Fruit fly (Drosophila melanogaster) whole organism, embryonic: ENCODE data around the gene CG13896.

Experiments
- Adf1 ChIP-seq: fragments of 200-800 bp; sonication (Bioruptor generic); IDR thresholded peaks from 2 replicates; pipeline ENCODE4 v1.3.6; 2022; ENCODE audit warnings: missing biosample characterization, missing genetic modification characterization
- Atf-2 ChIP-seq: fragments of 200-800 bp; sonication (Bioruptor generic); optimal IDR thresholded peaks from 2 replicates; lab custom pipeline; 2016; ENCODE audit warnings: missing biosample characterization, missing genetic modification characterization
- CG12659 ChIP-seq: fragments of 200-800 bp; sonication (Bioruptor generic); optimal IDR thresholded peaks from 3 replicates; lab custom pipeline; 2017; ENCODE audit warnings: mild to moderate bottlenecking, missing biosample characterization, missing genetic modification reagents, missing genetic modification characterization
- CG12744 ChIP-seq: fragments of 200-800 bp; sonication (Bioruptor generic); optimal IDR thresholded peaks from 2 replicates; lab custom pipeline; 2016; ENCODE audit warnings: missing biosample characterization, missing genetic modification characterization
- CG13296 ChIP-seq: fragments of 200-800 bp; sonication (Bioruptor generic); optimal IDR thresholded peaks from 3 replicates; lab custom pipeline; 2018; ENCODE audit warnings: missing biosample characterization, mild to moderate bottlenecking, missing genetic modification characterization
- CG15514 ChIP-seq: fragments of 200-800 bp; sonication (Bioruptor generic); optimal IDR thresholded peaks from 3 replicates; lab custom pipeline; 2017; ENCODE audit warnings: missing biosample characterization, missing genetic modification characterization, mild to moderate bottlenecking, moderate library complexity, missing genetic modification reagents
- CG2129 ChIP-seq: fragments of 200-800 bp; sonication (Bioruptor generic); IDR thresholded peaks from 2 replicates; pipeline ENCODE4 v1.3.6; 2022; ENCODE audit warnings: missing biosample characterization, missing genetic modification characterization; ENCODE audit not compliant: partially characterized antibody
- CG2875 ChIP-seq: fragments of 200-800 bp; sonication (Bioruptor generic); optimal IDR thresholded peaks from 2 replicates; lab custom pipeline; 2017; ENCODE audit warnings: missing biosample characterization, mild to moderate bottlenecking, missing genetic modification characterization, missing genetic modification reagents
- CG4282 ChIP-seq: fragments of 200-800 bp; sonication (Bioruptor generic); optimal IDR thresholded peaks from 2 replicates; lab custom pipeline; 2016; ENCODE audit warnings: missing biosample characterization, missing genetic modification characterization
- CG4328 ChIP-seq: fragments of 200-800 bp; sonication (Bioruptor generic); optimal IDR thresholded peaks from 3 replicates; lab custom pipeline; 2017; ENCODE audit warnings: missing biosample characterization, missing genetic modification reagents, missing genetic modification characterization
- CG4707 ChIP-seq: fragments of 200-800 bp; sonication (Bioruptor generic); optimal IDR thresholded peaks from 2 replicates; lab custom pipeline; 2018; ENCODE audit warnings: missing biosample characterization, mild to moderate bottlenecking, missing genetic modification characterization, moderate library complexity
- CG4854 ChIP-seq: fragments of 200-800 bp; sonication (Bioruptor generic); optimal IDR thresholded peaks from 2 replicates; lab custom pipeline; 2016; ENCODE audit warnings: missing biosample characterization, missing genetic modification characterization, inconsistent platforms
- CG5953 ChIP-seq: fragments of 200-800 bp; sonication (Bioruptor generic); IDR thresholded peaks from 2 replicates; pipeline ENCODE4 v1.3.6; 2022; ENCODE audit warnings: missing biosample characterization, missing genetic modification characterization
- CG7357 ChIP-seq: fragments of 200-800 bp; sonication (Bioruptor generic); IDR thresholded peaks from 3 replicates; pipeline ENCODE4 v1.3.6; 2022; ENCODE audit warnings: missing biosample characterization, missing genetic modification characterization
- CG7372 ChIP-seq: fragments of 200-800 bp; sonication (Bioruptor generic); IDR thresholded peaks from 2 replicates; pipeline ENCODE4 v1.3.6; 2022; ENCODE audit warnings: missing biosample characterization, missing genetic modification characterization
- CG7745 ChIP-seq: fragments of 200-800 bp; sonication (Bioruptor generic); optimal IDR thresholded peaks from 2 replicates; lab custom pipeline; 2018; ENCODE audit warnings: missing biosample characterization, mild to moderate bottlenecking, missing genetic modification characterization, moderate library complexity
- Dbx ChIP-seq: fragments of 200-800 bp; sonication (Bioruptor generic); IDR thresholded peaks from 3 replicates; pipeline ENCODE4 v1.3.6; 2022; ENCODE audit warnings: missing biosample characterization, missing genetic modification characterization
- Doc3 ChIP-seq: fragments of 200-800 bp; sonication (Bioruptor generic); IDR thresholded peaks from 3 replicates; pipeline ENCODE4 v1.3.6; 2022; ENCODE audit warnings: missing biosample characterization, missing genetic modification characterization; ENCODE audit not compliant: partially characterized antibody
- H2.0 ChIP-seq: fragments of 200-800 bp; sonication (Bioruptor generic); IDR thresholded peaks from 2 replicates; pipeline ENCODE4 v1.3.6; 2022; ENCODE audit warnings: missing biosample characterization, missing genetic modification characterization
- HLH3B ChIP-seq: fragments of 200-800 bp; sonication (Bioruptor generic); IDR thresholded peaks from 2 replicates; pipeline ENCODE4 v1.3.6; 2022; ENCODE audit warnings: missing biosample characterization, missing genetic modification characterization
- Hand ChIP-seq: fragments of 200-800 bp; sonication (Bioruptor generic); optimal IDR thresholded peaks from 2 replicates; lab custom pipeline; 2017; ENCODE audit warnings: mild to moderate bottlenecking, missing biosample characterization, missing genetic modification reagents, missing genetic modification characterization
- Hmx ChIP-seq: fragments of 200-800 bp; sonication (Bioruptor generic); optimal IDR thresholded peaks from 2 replicates; lab custom pipeline; 2016; ENCODE audit warnings: missing biosample characterization, missing genetic modification characterization
- Jarid2 ChIP-seq: fragments of 200-800 bp; sonication (Bioruptor generic); optimal IDR thresholded peaks from 3 replicates; lab custom pipeline; 2017; ENCODE audit warnings: mild to moderate bottlenecking, missing biosample characterization, missing genetic modification reagents, missing genetic modification characterization
- Mad ChIP-seq: fragments of 200-800 bp; sonication (Bioruptor generic); optimal IDR thresholded peaks from 2 replicates; lab custom pipeline; 2016; ENCODE audit warnings: missing biosample characterization, missing genetic modification characterization
- NC2α ChIP-seq: fragments of 200-800 bp; sonication (Bioruptor generic); optimal IDR thresholded peaks from 2 replicates; lab custom pipeline; 2016; ENCODE audit warnings: missing biosample characterization, missing genetic modification characterization
- Rfx ChIP-seq: fragments of 200-800 bp; sonication (Bioruptor generic); IDR thresholded peaks from 2 replicates; pipeline ENCODE4 v1.3.6; 2022; ENCODE audit warnings: missing biosample characterization, missing genetic modification characterization
- Taf1 ChIP-seq: fragments of 200-800 bp; sonication (Bioruptor generic); IDR thresholded peaks from 2 replicates; pipeline ENCODE4 v1.3.6; 2022; ENCODE audit warnings: missing biosample characterization, missing genetic modification characterization
- chif ChIP-seq, 2 experiments: fragments of 200-800 bp; sonication (Bioruptor generic); optimal IDR thresholded peaks; 3 replicates each; lab custom pipeline; 2016; ENCODE audit warnings: missing biosample characterization in 2 of 2, missing genetic modification characterization in 2 of 2
- chinmo ChIP-seq: fragments of 200-800 bp; sonication (Bioruptor generic); IDR thresholded peaks from 4 replicates; pipeline ENCODE4 v1.3.6; 2022; ENCODE audit warnings: missing biosample characterization, missing genetic modification characterization; ENCODE audit not compliant: partially characterized antibody
- ci ChIP-seq: fragments of 200-800 bp; sonication (Bioruptor generic); IDR thresholded peaks from 3 replicates; pipeline ENCODE4 v1.3.6; 2022; ENCODE audit warnings: missing biosample characterization, missing genetic modification characterization
- corto ChIP-seq: fragments of 200-800 bp; sonication (Bioruptor generic); optimal IDR thresholded peaks from 2 replicates; lab custom pipeline; 2016; ENCODE audit warnings: missing biosample characterization, mild to moderate bottlenecking, missing genetic modification characterization, moderate library complexity
- da ChIP-seq: fragments of 200-800 bp; sonication (Bioruptor generic); optimal IDR thresholded peaks from 2 replicates; lab custom pipeline; 2016; ENCODE audit warnings: missing biosample characterization, missing genetic modification characterization
- dm ChIP-seq: fragments of 200-800 bp; sonication (Bioruptor generic); optimal IDR thresholded peaks from 3 replicates; lab custom pipeline; 2016; ENCODE audit warnings: missing biosample characterization, missing genetic modification characterization
- dpn ChIP-seq, 2 experiments: fragments of 200-800 bp; sonication (Bioruptor generic); optimal IDR thresholded peaks; 3 replicates each; lab custom pipeline; 2016; ENCODE audit warnings: missing biosample characterization in 2 of 2, missing genetic modification characterization in 2 of 2
- esg ChIP-seq: fragments of 200-800 bp; sonication (Bioruptor generic); conservative IDR thresholded peaks from 2 replicates; pipeline ENCODE4 v1.3.6; 2022; ENCODE audit warnings: missing biosample characterization, missing genetic modification characterization
- fru ChIP-seq: fragments of >200 bp; optimal IDR thresholded peaks from 2 replicates; lab custom pipeline; 2017
- gcm ChIP-seq: fragments of 200-800 bp; sonication (Bioruptor generic); optimal IDR thresholded peaks from 2 replicates; lab custom pipeline; 2019; ENCODE audit warnings: missing biosample characterization, mild to moderate bottlenecking, missing genetic modification characterization, moderate library complexity
- gcm2 ChIP-seq: fragments of 200-800 bp; sonication (Bioruptor generic); optimal IDR thresholded peaks from 2 replicates; lab custom pipeline; 2016; ENCODE audit warnings: missing biosample characterization, missing genetic modification characterization
- gem ChIP-seq: fragments of 200-800 bp; sonication (Bioruptor generic); optimal IDR thresholded peaks from 2 replicates; lab custom pipeline; 2019; ENCODE audit warnings: missing biosample characterization, mild to moderate bottlenecking, missing genetic modification characterization, moderate library complexity
- grau ChIP-seq: fragments of 200-800 bp; optimal IDR thresholded peaks from 3 replicates; lab custom pipeline; 2019; ENCODE audit warnings: missing biosample characterization, mild to moderate bottlenecking, missing genetic modification characterization, moderate library complexity
- grn ChIP-seq: fragments of 200-800 bp; sonication (Bioruptor generic); optimal IDR thresholded peaks from 3 replicates; lab custom pipeline; 2017; ENCODE audit warnings: missing biosample characterization, missing genetic modification characterization
- her ChIP-seq: fragments of 200-800 bp; sonication (Bioruptor generic); optimal IDR thresholded peaks from 2 replicates; lab custom pipeline; 2016; ENCODE audit warnings: missing biosample characterization, missing genetic modification characterization
- lola ChIP-seq, 3 experiments: fragments of >200 bp in 2 of 3; fragments of 200-800 bp in 1 of 3; sonication (Bioruptor generic) in 1 of 3; optimal IDR thresholded peaks; 2 replicates each; lab custom pipeline; 2017 to 2019; ENCODE audit warnings: missing biosample characterization in 3 of 3, missing genetic modification characterization in 3 of 3, mild to moderate bottlenecking in 1 of 3, moderate library complexity in 1 of 3
- mirr ChIP-seq: fragments of 200-800 bp; sonication (Bioruptor generic); optimal IDR thresholded peaks from 3 replicates; lab custom pipeline; 2018; ENCODE audit warnings: missing biosample characterization, mild to moderate bottlenecking, missing genetic modification characterization
- row ChIP-seq: fragments of 200-800 bp; sonication (Bioruptor generic); IDR thresholded peaks from 3 replicates; pipeline ENCODE4 v1.3.6; 2022; ENCODE audit warnings: missing biosample characterization, missing genetic modification characterization
- scrt ChIP-seq: fragments of 200-800 bp; sonication (Bioruptor generic); optimal IDR thresholded peaks from 2 replicates; lab custom pipeline; 2018; ENCODE audit warnings: missing biosample characterization, mild to moderate bottlenecking, missing genetic modification characterization, moderate library complexity
- so ChIP-seq: fragments of 200-800 bp; sonication (Bioruptor generic); IDR thresholded peaks from 3 replicates; pipeline ENCODE4 v1.3.6; 2022; ENCODE audit warnings: missing biosample characterization, missing genetic modification characterization
- sug ChIP-seq: fragments of 200-800 bp; optimal IDR thresholded peaks from 2 replicates; lab custom pipeline; 2019; ENCODE audit warnings: missing biosample characterization, mild to moderate bottlenecking, missing genetic modification characterization, moderate library complexity
- ttk ChIP-seq: fragments of 200-800 bp; sonication (Bioruptor generic); IDR thresholded peaks from 2 replicates; pipeline ENCODE4 v2.1.2; 2022; ENCODE audit warnings: missing biosample characterization, missing genetic modification characterization

CG13896 gene

DNA sequence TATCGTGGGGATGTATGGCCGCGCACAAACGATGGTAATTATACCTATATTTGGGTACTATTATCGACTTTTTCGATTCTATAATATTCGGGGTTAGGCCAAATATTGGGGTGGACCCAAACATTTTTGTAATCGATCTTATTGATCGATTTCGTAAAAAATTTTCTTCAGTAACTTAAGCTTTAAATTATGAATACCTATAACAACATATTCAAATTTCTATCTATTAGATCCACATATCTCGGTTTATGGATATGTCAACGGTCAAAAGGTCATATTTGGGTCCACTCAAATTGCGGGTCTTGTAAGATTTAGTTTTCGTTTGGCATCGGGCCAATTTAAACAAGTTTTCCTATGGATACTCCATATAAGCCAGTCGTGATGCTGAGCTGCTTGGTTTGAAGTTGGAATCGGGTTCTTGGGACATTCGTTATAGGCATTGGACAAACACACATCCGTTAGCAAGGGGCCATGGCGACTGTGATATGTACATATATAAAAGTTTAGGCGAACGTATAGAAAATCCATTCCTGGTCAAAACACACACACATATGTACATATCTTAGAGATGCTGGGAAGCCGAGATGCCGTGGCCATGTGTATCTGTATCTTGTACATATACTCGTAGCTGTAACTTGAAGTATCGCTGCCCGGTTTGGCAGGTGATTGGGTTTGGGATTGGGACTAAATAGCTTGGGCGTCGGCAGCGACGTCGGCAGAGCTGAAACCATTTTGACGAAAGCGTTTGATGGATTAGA, 11.3 kb downstream of the CG13896 start (continued):
- TF ChIP-seq grau (peak; percentile 73), dpn (GFP tag; optimal IDR thresholded peaks at IDR 0.05; lab: Kevin White, UChicago) (peak; percentile 13 to 60), CG15514 (GFP tag; lab: Kevin White, UChicago) (peak; percentile 50), CG12744 (peak; percentile 9), CG4328 (GFP tag; lab: Kevin White, UChicago) (peak; percentile 16), gem (tag; lab: Kevin White, UChicago) (peak; percentile 84), CG13296 (GFP tag; lab: Kevin White, UChicago) (peak; percentile 72), Hand (peak; percentile 67), CG4854 (GFP tag; lab: Kevin White, UChicago) (peak; percentile 7), HLH3B (GFP tag; lab: Robert Waterston, UW) (peak; percentile 56; the same call in 1 of the 2 replicates), fru (lab: Kevin White, UChicago) (no peak), Hmx (GFP tag; lab: Kevin White, UChicago) (no peak), CG2129 (GFP tag; lab: Robert Waterston, UW) (no peak), CG5953 (GFP tag; lab: Robert Waterston, UW) (no peak), chif (GFP tag; optimal IDR thresholded peaks at IDR 0.05; lab: Kevin White, UChicago) (peak; percentile 23 to 48), Adf1 (GFP tag; lab: Robert Waterston, UW) (peak; percentile 16; the same call in 1 of the 2 replicates), so (GFP tag; lab: Robert Waterston, UW) (peak; percentile 62; the same call in 1 of the 3 replicates), CG7745 (no peak), Mad (peak; percentile 16), row (peak; percentile 53), gcm2 (GFP tag; lab: Kevin White, UChicago) (no peak), mirr (no peak), H2.0 (peak; percentile 14; the same call in 1 of the 2 replicates), esg (GFP tag; lab: Robert Waterston, UW) (peak; percentile 45; the same call in 1 of the 2 replicates), scrt (GFP tag; lab: Kevin White, UChicago) (peak; percentile 61), da (no peak), Jarid2 (GFP tag; lab: Kevin White, UChicago) (peak; percentile 14), ttk (no peak), gcm (peak; percentile 63), CG4707 (GFP tag; lab: Kevin White, UChicago) (peak; percentile 37), CG7357 (GFP tag; lab: Robert Waterston, UW) (no peak), Dbx (no peak), Doc3 (GFP tag; lab: Robert Waterston, UW) (no peak), Rfx (GFP tag; lab: Robert Waterston, UW) (peak; percentile 71), CG12659 (GFP tag; lab: Kevin White, UChicago) (peak; percentile 68), CG7372 (GFP tag; lab: Robert Waterston, UW) (no peak), NC2α (GFP tag; lab: Kevin White, UChicago) (no peak), CG4282 (peak; percentile 1), Taf1 (0 out of 2 replicates have a peak, but pooled peaks have one; percentile 13), lola (GFP tag; optimal IDR thresholded peaks at IDR 0.05; lab: Kevin White, UChicago) (peak in 1 of 3 experiments; percentile 44), dm (GFP tag; lab: Kevin White, UChicago) (no peak), chinmo (GFP tag; lab: Robert Waterston, UW) (no peak), corto (GFP tag; lab: Kevin White, UChicago) (no peak), ci (GFP tag; lab: Robert Waterston, UW) (peak; percentile 60; the same call in 2 of the 3 replicates), Atf-2 (GFP tag; lab: Kevin White, UChicago) (peak; percentile 8), her (GFP tag; lab: Kevin White, UChicago) (peak; percentile 57), grn (GFP tag; lab: Kevin White, UChicago) (no peak), CG2875 (GFP tag; lab: Kevin White, UChicago) (peak; percentile 42), sug (tag; lab: Kevin White, UChicago) (peak; percentile 27)
